Worm (Caenorhabditis elegans): Measurements from ENCODE around the gene sre-39.

sre-39 gene

ce11 chrII:4710120-4710519 lies 23.1 kb downstream of the sre-39 start, which contains the start of gene tag-151 (continued):
- TF ChIP-seq zim-3 (tag; optimal IDR thresholded peaks at IDR 0.05) = no peak
- TF ChIP-seq unc-62 (GFP tag; optimal IDR thresholded peaks at IDR 0.05) = no peak
- TF ChIP-seq somi-1 (GFP tag; optimal IDR thresholded peaks at IDR 0.05) = no peak
- TF ChIP-seq F39B2.1 (GFP tag; IDR thresholded peaks at IDR 0.05) = no peak
- TF ChIP-seq ZK185.1 (tag; optimal IDR thresholded peaks at IDR 0.05; ENCODE audit: poor library complexity, severe bottlenecking) = no peak
- no peak for TF ChIP-seq ztf-18 (tag; optimal IDR thresholded peaks at IDR 0.05)
- no peak for TF ChIP-seq lsl-1 (GFP tag; optimal IDR thresholded peaks at IDR 0.05)
- no peak for TF ChIP-seq dox-1 (GFP tag; IDR thresholded peaks at IDR 0.05)
- no peak for TF ChIP-seq Y53F4B.3 (GFP tag; IDR thresholded peaks at IDR 0.05)
- TF ChIP-seq xnd-1 (tag; optimal IDR thresholded peaks at IDR 0.05) = peak; percentile 23

ce11 chrII:4710813-4711212 lies 23.8 kb downstream of the sre-39 start:
- no peak for TF ChIP-seq somi-1 (GFP tag; optimal IDR thresholded peaks at IDR 0.05)
- no peak for TF ChIP-seq F10E7.11 (tag; optimal IDR thresholded peaks at IDR 0.05)
- no peak for TF ChIP-seq T07F8.4 (tag; optimal IDR thresholded peaks at IDR 0.05)
- TF ChIP-seq lin-40 (tag; optimal IDR thresholded peaks at IDR 0.05) = no peak
- no peak for TF ChIP-seq F55B11.4 (tag; optimal IDR thresholded peaks at IDR 0.05; ENCODE audit: borderline replicate concordance, insufficient read depth)
- no peak for TF ChIP-seq lin-54 (GFP tag; optimal IDR thresholded peaks at IDR 0.05)
- TF ChIP-seq nhr-179 (tag; optimal IDR thresholded peaks at IDR 0.05) = no peak
- no peak for TF ChIP-seq Y53G8AR.9 (GFP tag; conservative IDR thresholded peaks at IDR 0.05)
- TF ChIP-seq attf-5 (GFP tag; optimal IDR thresholded peaks at IDR 0.05) = no peak
- no peak for TF ChIP-seq let-526 (GFP tag; IDR thresholded peaks at IDR 0.05)
- no peak for TF ChIP-seq ztf-3 (GFP tag; optimal IDR thresholded peaks at IDR 0.05)
- no peak for TF ChIP-seq lir-1 (GFP tag; conservative IDR thresholded peaks at IDR 0.05)
- no peak for TF ChIP-seq nfya-2 (GFP tag; IDR thresholded peaks at IDR 0.05)

DNA sequence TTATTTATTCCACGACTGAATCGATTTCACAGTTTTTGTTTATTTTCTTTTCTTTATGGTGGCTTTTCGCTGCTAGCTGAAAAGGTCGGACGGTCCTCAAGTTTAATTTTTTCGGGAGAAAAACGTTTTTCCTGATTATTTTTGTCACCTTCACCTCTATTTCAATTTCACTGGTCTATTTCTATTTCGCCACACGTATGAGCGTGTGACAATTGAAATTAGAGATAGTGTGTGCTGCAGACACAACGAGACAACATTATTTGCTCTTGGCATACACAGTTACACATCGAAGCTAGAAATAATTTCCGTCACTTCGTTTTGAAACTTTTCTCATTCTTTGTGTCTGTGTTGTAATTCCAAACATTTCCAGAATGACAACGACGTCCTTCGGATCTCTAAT lies 28.6 kb downstream of the sre-39 start, which contains the start of gene F41C3.8:
Gene F41C3.8 (plus strand): TSS at position 371 of the 400 bp plus-strand sequence.
- TF ChIP-seq attf-5 (GFP tag; optimal IDR thresholded peaks at IDR 0.05) (peak; percentile 50), nhr-80 (tag; optimal IDR thresholded peaks at IDR 0.05) (peak; percentile 89), dox-1 (GFP tag; IDR thresholded peaks at IDR 0.05) (0 out of 2 replicates have a peak, but pooled peaks have one; percentile 24), let-607 (tag; optimal IDR thresholded peaks at IDR 0.05) (peak in 1 of 2 experiments; percentile 87), cebp-1 (GFP tag; IDR thresholded peaks at IDR 0.05) (0 out of 2 replicates have a peak, but pooled peaks have one; percentile 29), cebp-1 (tag; optimal IDR thresholded peaks at IDR 0.05) (peak; percentile 70), snpc-1.1 (tag; optimal IDR thresholded peaks at IDR 0.05; ENCODE audit: insufficient read depth) (no peak)

DNA sequence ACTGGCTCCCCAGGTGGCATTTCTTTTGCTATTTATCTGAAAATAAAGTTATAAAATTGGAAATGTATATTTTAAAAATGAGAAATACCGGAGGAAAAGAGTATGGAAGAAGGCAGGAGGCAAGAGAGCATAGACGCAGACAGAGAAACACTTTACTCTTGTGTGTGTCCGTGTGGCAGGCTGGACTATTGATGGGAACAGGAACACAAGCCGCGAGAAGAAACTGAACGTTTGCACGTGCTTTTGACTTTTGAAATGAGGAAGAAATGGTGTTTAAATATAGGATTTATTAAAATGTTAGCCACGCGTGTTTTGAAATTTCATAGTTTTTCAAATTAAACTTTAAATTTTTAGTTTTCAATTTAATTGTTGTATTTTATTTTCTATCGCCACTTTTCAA lies 39.1 kb downstream of the sre-39 start, which contains the start of gene F10G7.10:
Gene F10G7.10 (minus strand): TSS at position 145 of the 400 bp plus-strand sequence.
- TF ChIP-seq attf-5 (GFP tag; optimal IDR thresholded peaks at IDR 0.05) (peak; percentile 46), T07F8.4 (tag; optimal IDR thresholded peaks at IDR 0.05) (no peak), hmg-1.2 (GFP tag; IDR thresholded peaks at IDR 0.05) (peak; percentile 35; the same call in 1 of the 2 replicates), nhr-90 (tag; optimal IDR thresholded peaks at IDR 0.05) (no peak), egl-18 (GFP tag; IDR thresholded peaks at IDR 0.05) (no peak), lin-35 (GFP tag; optimal IDR thresholded peaks at IDR 0.05) (no peak), cebp-1 (GFP tag; IDR thresholded peaks at IDR 0.05) (no peak), cebp-1 (tag; optimal IDR thresholded peaks at IDR 0.05) (peak; percentile 62)
